Worm (Caenorhabditis elegans): ENCODE measurements around the gene F42A9.3.

Gene F42A9.3

ce11 chrIV:8597504-8597903 is 19.6 kb upstream of the F42A9.3 start:
- peak; percentile 45; the same call in 1 of the 2 replicates for TF ChIP-seq hmg-1.1 (GFP tag; IDR thresholded peaks at IDR 0.05)
- TF ChIP-seq lsy-2 (tag; optimal IDR thresholded peaks at IDR 0.05): peak in 1 of 2 experiments; percentile 12
- peak; percentile 91 for TF ChIP-seq duxl-1 (tag; optimal IDR thresholded peaks at IDR 0.05; ENCODE audit: poor library complexity)
- TF ChIP-seq F44E2.7 (GFP tag; IDR thresholded peaks at IDR 0.05): no peak
- TF ChIP-seq unc-62 (GFP tag; optimal IDR thresholded peaks at IDR 0.05 in 1 of 2): peak in 1 of 2 experiments; percentile 28
- no peak for TF ChIP-seq unc-62 (tag; optimal IDR thresholded peaks at IDR 0.05)
- TF ChIP-seq rbr-2 (tag; optimal IDR thresholded peaks at IDR 0.05): peak; percentile 7
- TF ChIP-seq jun-1 (tag; optimal IDR thresholded peaks at IDR 0.05): no peak
- TF ChIP-seq hif-1 (tag; optimal IDR thresholded peaks at IDR 0.05): no peak
- TF ChIP-seq attf-4 (tag; optimal IDR thresholded peaks at IDR 0.05): no peak

- no peak for TF ChIP-seq nhr-76 (tag; optimal IDR thresholded peaks at IDR 0.05)
- peak; percentile 70 for TF ChIP-seq nhr-28 (tag; optimal IDR thresholded peaks at IDR 0.05)
- TF ChIP-seq hlh-30 (tag; optimal IDR thresholded peaks at IDR 0.05; ENCODE audit: insufficient read depth): peak; percentile 2
- TF ChIP-seq zfp-2 (tag; optimal IDR thresholded peaks at IDR 0.05): no peak
- peak in 1 of 2 experiments; percentile 15 for TF ChIP-seq unc-62 (GFP tag; optimal IDR thresholded peaks at IDR 0.05 in 1 of 2)
- TF ChIP-seq unc-62 (tag; optimal IDR thresholded peaks at IDR 0.05): no peak
These were observed 16.2 kb upstream of the F42A9.3 start, which contains the start of gene Y59H11AR.4 for ce11 chrIV:8600712-8601330. Gene Y59H11AR.4 (minus strand): TSS chrIV:8600762.

DNA sequence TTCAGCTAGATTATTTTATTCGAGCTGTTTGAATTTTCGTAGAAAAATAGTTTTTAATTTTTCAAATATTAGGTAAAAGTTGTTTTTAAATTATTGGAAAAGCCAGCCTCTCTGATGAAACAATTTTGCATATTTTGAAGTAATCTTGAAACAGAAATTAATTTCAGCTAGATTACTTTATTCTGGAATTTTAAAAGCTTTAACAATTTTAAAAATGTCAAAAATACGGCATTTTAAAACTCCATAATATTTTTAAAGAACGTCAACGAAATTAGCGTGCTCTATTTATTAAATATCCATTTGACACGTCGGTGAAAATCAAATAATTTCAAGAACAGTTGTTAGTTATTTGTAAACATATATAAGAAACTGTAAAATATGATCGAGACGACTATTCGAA is 14.2 kb upstream of the F42A9.3 start, which contains the start of gene Y59H11AR.10:
Gene Y59H11AR.10 (plus strand): TSS at position 301 of the 400 bp plus-strand sequence.
- TF ChIP-seq nhr-48 (tag; optimal IDR thresholded peaks at IDR 0.05) (no peak), ztf-11 (tag; optimal IDR thresholded peaks at IDR 0.05) (no peak), mxl-3 (GFP tag; optimal IDR thresholded peaks at IDR 0.05) (no peak), daf-12 (tag; optimal IDR thresholded peaks at IDR 0.05) (no peak)

- TF ChIP-seq spr-3 (GFP tag; optimal IDR thresholded peaks at IDR 0.05) (no peak), hlh-11 (tag; optimal IDR thresholded peaks at IDR 0.05) (no peak), ama-1 (optimal IDR thresholded peaks at IDR 0.05) (no peak), nhr-11 (tag; optimal IDR thresholded peaks at IDR 0.05) (peak; percentile 66), ZK337.2 (GFP tag; IDR thresholded peaks at IDR 0.05) (peak; percentile 37; the same call in 1 of the 2 replicates), T26A8.4 (GFP tag; IDR thresholded peaks at IDR 0.05) (no peak), tag-97 (GFP tag; IDR thresholded peaks at IDR 0.05) (no peak), Y5F2A.4 (GFP tag; optimal IDR thresholded peaks at IDR 0.05) (no peak), skn-1 (tag; optimal IDR thresholded peaks at IDR 0.05) (no peak), nhr-28 (tag; optimal IDR thresholded peaks at IDR 0.05) (no peak), egl-27 (tag; optimal IDR thresholded peaks at IDR 0.05) (no peak), hlh-30 (tag; optimal IDR thresholded peaks at IDR 0.05; ENCODE audit: insufficient read depth) (no peak), nhr-237 (tag; optimal IDR thresholded peaks at IDR 0.05) (no peak), zag-1 (tag; optimal IDR thresholded peaks at IDR 0.05) (no peak), nhr-10 (tag; optimal IDR thresholded peaks at IDR 0.05) (no peak), rbr-2 (tag; optimal IDR thresholded peaks at IDR 0.05) (no peak), lsy-2 (tag; optimal IDR thresholded peaks at IDR 0.05) (no peak), dmd-9 (GFP tag; IDR thresholded peaks at IDR 0.05) (no peak), daf-8 (GFP tag; IDR thresholded peaks at IDR 0.05) (no peak), daf-19 (GFP tag; conservative IDR thresholded peaks at IDR 0.05) (no peak), Y105C5A.15 (GFP tag; IDR thresholded peaks at IDR 0.05) (no peak), zip-2 (tag; optimal IDR thresholded peaks at IDR 0.05) (no peak), daf-16 (GFP tag; optimal IDR thresholded peaks at IDR 0.05) (peak in 1 of 2 experiments; percentile 48), daf-16 (tag; optimal IDR thresholded peaks at IDR 0.05) (no peak), mdl-1 (tag; optimal IDR thresholded peaks at IDR 0.05) (peak in 1 of 2 experiments; percentile 1), unc-62 (GFP tag; optimal IDR thresholded peaks at IDR 0.05 in 1 of 2) (peak in 1 of 2 experiments; percentile 41), unc-62 (tag; optimal IDR thresholded peaks at IDR 0.05) (no peak), R02D3.7 (tag; optimal IDR thresholded peaks at IDR 0.05) (no peak), dmd-6 (GFP tag; IDR thresholded peaks at IDR 0.05) (no peak), ceh-20 (GFP tag; IDR thresholded peaks at IDR 0.05) (no peak), madf-9 (GFP tag; conservative IDR thresholded peaks at IDR 0.05) (no peak), unc-130 (GFP tag; optimal IDR thresholded peaks at IDR 0.05) (no peak), ceh-62 (tag; optimal IDR thresholded peaks at IDR 0.05) (no peak), lim-7 (GFP tag; IDR thresholded peaks at IDR 0.05) (no peak)
These were observed 11.8 kb upstream of the F42A9.3 start for ce11 chrIV:8605217-8605616.
